Worm (Caenorhabditis elegans) whole organism, young adult: Measurements from ENCODE around the gene dph-7.

Source experiments
- B0019.2 ChIP-seq: fragments of 200-800 bp; sonication (Bioruptor generic); conservative IDR thresholded peaks from 2 replicates; pipeline ENCODE4 v1.3.6; 2022; ENCODE audit warnings: missing genetic modification reagents, missing genetic modification characterization, missing compliant biosample characterization
- B0261.1 ChIP-seq: sonication (generic microtip); optimal IDR thresholded peaks from 2 replicates; lab custom pipeline; 2016; ENCODE audit warnings: mild to moderate bottlenecking, missing genetic modification characterization, moderate library complexity, missing compliant biosample characterization
- D2030.7 ChIP-seq: fragments of 200-800 bp; sonication (Bioruptor generic); IDR thresholded peaks from 2 replicates; pipeline ENCODE4 v1.3.6; 2022; ENCODE audit warnings: missing genetic modification reagents, missing genetic modification characterization, missing compliant biosample characterization
- F37B4.10 ChIP-seq: fragments of 200-800 bp; sonication (Bioruptor generic); IDR thresholded peaks from 2 replicates; pipeline ENCODE4 v1.3.6; 2022; ENCODE audit warnings: missing genetic modification characterization, missing compliant biosample characterization
- K11D2.4 ChIP-seq: fragments of 200-800 bp; sonication (Bioruptor generic); IDR thresholded peaks from 2 replicates; pipeline ENCODE4 v1.3.6; 2022; ENCODE audit warnings: missing genetic modification reagents, missing genetic modification characterization, missing compliant biosample characterization
- T07F8.4 ChIP-seq: sonication (generic microtip); optimal IDR thresholded peaks from 2 replicates; lab custom pipeline; 2016; ENCODE audit warnings: mild to moderate bottlenecking, missing genetic modification characterization, moderate library complexity, missing compliant biosample characterization
- Y53F4B.3 ChIP-seq: fragments of 200-800 bp; sonication (Bioruptor generic); IDR thresholded peaks from 2 replicates; pipeline ENCODE4 v1.3.6; 2022; ENCODE audit warnings: missing genetic modification reagents, missing genetic modification characterization, missing compliant biosample characterization
- Y79H2A.3 ChIP-seq: fragments of 200-800 bp; sonication (Bioruptor generic); conservative IDR thresholded peaks from 2 replicates; pipeline ENCODE4 v1.3.6; 2022; ENCODE audit warnings: missing genetic modification reagents, missing genetic modification characterization, missing compliant biosample characterization
- Y95B8A.8 ChIP-seq: fragments of 200-800 bp; sonication (Bioruptor generic); IDR thresholded peaks from 2 replicates; pipeline ENCODE4 v1.3.6; 2022; ENCODE audit warnings: missing genetic modification reagents, missing genetic modification characterization, missing compliant biosample characterization
- ama-1 ChIP-seq, 3 experiments: fragments of 150-350 bp in 1 of 3; sonication (generic microtip) in 2 of 3; optimal IDR thresholded peaks; 2 replicates each; lab custom pipeline; 2014 to 2018; ENCODE audit warnings: missing biosample characterization in 2 of 3, missing genetic modification characterization in 2 of 3, missing genetic modification reagents in 2 of 3
- aptf-3 ChIP-seq: fragments of 200-800 bp; sonication (Bioruptor generic); IDR thresholded peaks from 2 replicates; pipeline ENCODE4 v1.3.6; 2022; ENCODE audit warnings: missing genetic modification characterization, missing compliant biosample characterization
- ccch-3 ChIP-seq: fragments of 200-800 bp; sonication (Bioruptor generic); optimal IDR thresholded peaks from 2 replicates; lab custom pipeline; 2018; ENCODE audit warnings: mild to moderate bottlenecking, missing genetic modification characterization, missing compliant biosample characterization
- cebp-1 ChIP-seq, 2 experiments: fragments of 200-800 bp in 1 of 2; sonication (Bioruptor generic) in 1 of 2; sonication (generic microtip) in 1 of 2; IDR thresholded peaks in 1 of 2; optimal IDR thresholded peaks in 1 of 2; 2 replicates each; pipeline versions ENCODE4 v1.3.6 to Lab custom; 2017 to 2022; ENCODE audit warnings: missing compliant biosample characterization in 2 of 2, missing genetic modification characterization in 2 of 2, mild to moderate bottlenecking in 1 of 2, missing genetic modification reagents in 1 of 2, moderate library complexity in 1 of 2
- ceh-27 ChIP-seq: fragments of 200-800 bp; sonication (Bioruptor generic); optimal IDR thresholded peaks from 2 replicates; lab custom pipeline; 2018; ENCODE audit warnings: mild to moderate bottlenecking, missing genetic modification characterization, moderate library complexity, missing compliant biosample characterization
- ceh-58 ChIP-seq: fragments of 200-800 bp; sonication (Bioruptor generic); IDR thresholded peaks from 2 replicates; pipeline ENCODE4 v1.3.6; 2022; ENCODE audit warnings: missing genetic modification characterization, missing compliant biosample characterization
- die-1 ChIP-seq: sonication (generic microtip); optimal IDR thresholded peaks from 2 replicates; lab custom pipeline; 2016; ENCODE audit warnings: missing genotype, mild to moderate bottlenecking, missing genetic modification characterization, missing compliant biosample characterization
- dox-1 ChIP-seq: fragments of 200-800 bp; sonication (Bioruptor generic); IDR thresholded peaks from 2 replicates; pipeline ENCODE4 v1.3.6; 2022; ENCODE audit warnings: missing genetic modification reagents, missing genetic modification characterization, missing compliant biosample characterization
- dpff-1 ChIP-seq: sonication (generic microtip); optimal IDR thresholded peaks from 2 replicates; lab custom pipeline; 2017; ENCODE audit warnings: mild to moderate bottlenecking, missing genetic modification characterization, missing compliant biosample characterization
- egl-44 ChIP-seq: fragments of 200-800 bp; sonication (Bioruptor generic); IDR thresholded peaks from 2 replicates; pipeline ENCODE4 v1.3.6; 2022; ENCODE audit warnings: missing genetic modification reagents, missing genetic modification characterization, missing compliant biosample characterization
- hlh-26 ChIP-seq: fragments of 200-800 bp; sonication (Bioruptor generic); conservative IDR thresholded peaks from 2 replicates; pipeline ENCODE4 v1.3.6; 2022; ENCODE audit warnings: missing genetic modification reagents, missing genetic modification characterization, missing compliant biosample characterization
- hmg-1.2 ChIP-seq: fragments of 200-800 bp; sonication (Bioruptor generic); IDR thresholded peaks from 2 replicates; pipeline ENCODE4 v1.3.6; 2022; ENCODE audit warnings: missing genetic modification reagents, missing genetic modification characterization, missing compliant biosample characterization
- hrde-1 ChIP-seq: sonication (generic microtip); optimal IDR thresholded peaks from 2 replicates; lab custom pipeline; 2016; ENCODE audit warnings: missing genetic modification characterization, mild to moderate bottlenecking, missing compliant biosample characterization, moderate library complexity, missing genotype, missing genetic modification reagents, borderline replicate concordance
- lin-26 ChIP-seq: fragments of 200-800 bp; sonication (Bioruptor generic); IDR thresholded peaks from 2 replicates; pipeline ENCODE4 v1.3.6; 2022; ENCODE audit warnings: missing genetic modification reagents, missing genetic modification characterization, missing compliant biosample characterization
- lin-40 ChIP-seq: sonication (generic microtip); optimal IDR thresholded peaks from 2 replicates; lab custom pipeline; 2016; ENCODE audit warnings: missing genetic modification characterization, mild to moderate bottlenecking, missing compliant biosample characterization, missing genotype, missing genetic modification reagents
- lin-54 ChIP-seq: fragments of 200-800 bp; sonication (Bioruptor generic); optimal IDR thresholded peaks from 2 replicates; lab custom pipeline; 2018; ENCODE audit warnings: mild to moderate bottlenecking, missing genetic modification characterization, missing compliant biosample characterization
- lir-1 ChIP-seq: fragments of 200-800 bp; sonication (Bioruptor generic); conservative IDR thresholded peaks from 2 replicates; pipeline ENCODE4 v1.3.6; 2022; ENCODE audit warnings: missing genetic modification reagents, missing genetic modification characterization, missing compliant biosample characterization
- lsl-1 ChIP-seq: fragments of 200-800 bp; sonication (Bioruptor generic); optimal IDR thresholded peaks from 2 replicates; lab custom pipeline; 2018; ENCODE audit warnings: mild to moderate bottlenecking, missing genetic modification characterization, moderate library complexity, missing compliant biosample characterization
- madf-8 ChIP-seq: fragments of 200-800 bp; sonication (Bioruptor generic); conservative IDR thresholded peaks from 2 replicates; pipeline ENCODE4 v1.3.6; 2022; ENCODE audit warnings: missing genetic modification reagents, missing genetic modification characterization, missing compliant biosample characterization
- nfya-1 ChIP-seq: sonication (generic microtip); optimal IDR thresholded peaks from 2 replicates; lab custom pipeline; 2017; ENCODE audit warnings: antibody characterized with exemption, missing compliant biosample characterization, missing genetic modification characterization, borderline replicate concordance; ENCODE audit not compliant: insufficient read depth
- nfya-2 ChIP-seq: fragments of 200-800 bp; sonication (Bioruptor generic); IDR thresholded peaks from 2 replicates; pipeline ENCODE4 v1.3.6; 2022; ENCODE audit warnings: missing genetic modification reagents, missing genetic modification characterization, missing compliant biosample characterization
- nfyb-1 ChIP-seq: fragments of 200-800 bp; sonication (Bioruptor generic); IDR thresholded peaks from 2 replicates; pipeline ENCODE4 v1.3.6; 2022; ENCODE audit warnings: missing genetic modification reagents, missing genetic modification characterization, missing compliant biosample characterization
- nhr-80 ChIP-seq: sonication (generic microtip); optimal IDR thresholded peaks from 2 replicates; lab custom pipeline; 2016; ENCODE audit warnings: missing genetic modification characterization, missing compliant biosample characterization
- repo-1 ChIP-seq: sonication (generic microtip); optimal IDR thresholded peaks from 2 replicates; lab custom pipeline; 2017; ENCODE audit warnings: mild to moderate bottlenecking, missing genetic modification characterization, missing compliant biosample characterization
- snpc-1.3 ChIP-seq: sonication (generic microtip); optimal IDR thresholded peaks from 2 replicates; lab custom pipeline; 2017; ENCODE audit warnings: missing genetic modification characterization, mild to moderate bottlenecking, missing compliant biosample characterization, antibody characterized with exemption, moderate library complexity, missing genotype, missing genetic modification reagents; ENCODE audit not compliant: insufficient read depth
- tlf-1 ChIP-seq: fragments of 200-800 bp; sonication (Bioruptor generic); optimal IDR thresholded peaks from 2 replicates; lab custom pipeline; 2018; ENCODE audit warnings: mild to moderate bottlenecking, missing genetic modification characterization, missing compliant biosample characterization
- zfh-2 ChIP-seq: fragments of 200-800 bp; sonication (Bioruptor generic); conservative IDR thresholded peaks from 2 replicates; pipeline ENCODE4 v1.3.6; 2022; ENCODE audit warnings: missing genetic modification reagents, missing genetic modification characterization, missing compliant biosample characterization
- ztf-22 ChIP-seq: fragments of 200-800 bp; sonication (Bioruptor generic); optimal IDR thresholded peaks from 2 replicates; lab custom pipeline; 2018; ENCODE audit warnings: mild to moderate bottlenecking, missing genetic modification characterization, moderate library complexity, missing compliant biosample characterization
- ztf-25 ChIP-seq: fragments of 200-800 bp; sonication (Bioruptor generic); IDR thresholded peaks from 2 replicates; pipeline ENCODE4 v1.3.6; 2022; ENCODE audit warnings: missing genetic modification reagents, missing genetic modification characterization, missing compliant biosample characterization
- ztf-28 ChIP-seq: fragments of 200-800 bp; sonication (Bioruptor generic); IDR thresholded peaks from 2 replicates; pipeline ENCODE4 v1.3.6; 2022; ENCODE audit warnings: missing genetic modification reagents, missing genetic modification characterization, missing compliant biosample characterization
- ztf-3 ChIP-seq: fragments of 200-800 bp; sonication (Bioruptor generic); optimal IDR thresholded peaks from 2 replicates; lab custom pipeline; 2018; ENCODE audit warnings: mild to moderate bottlenecking, missing genetic modification characterization, missing compliant biosample characterization

dph-7 gene

ce11 chrIII:13296289-13296874 lies 18.5 kb upstream of the dph-7 start, which contains the start of gene npp-18 (continued):
- peak; percentile 49 for TF ChIP-seq lin-40 (tag; lab: Kevin White, UChicago)
- TF ChIP-seq dox-1 (GFP tag; lab: Robert Waterston, UW), result peak; percentile 93
- peak; percentile 82 for TF ChIP-seq Y95B8A.8 (GFP tag; lab: Robert Waterston, UW)
- TF ChIP-seq lin-54 (GFP tag; lab: Kevin White, UChicago), result peak; percentile 59
- TF ChIP-seq K11D2.4 (GFP tag; lab: Robert Waterston, UW), result peak; percentile 83
- 0 out of 2 replicates have a peak, but pooled peaks have one; percentile 35 for TF ChIP-seq B0019.2 (GFP tag; lab: Robert Waterston, UW)
- TF ChIP-seq, all 124 proteins: peak for 40; not testable (repeated sequence) for 84

DNA sequence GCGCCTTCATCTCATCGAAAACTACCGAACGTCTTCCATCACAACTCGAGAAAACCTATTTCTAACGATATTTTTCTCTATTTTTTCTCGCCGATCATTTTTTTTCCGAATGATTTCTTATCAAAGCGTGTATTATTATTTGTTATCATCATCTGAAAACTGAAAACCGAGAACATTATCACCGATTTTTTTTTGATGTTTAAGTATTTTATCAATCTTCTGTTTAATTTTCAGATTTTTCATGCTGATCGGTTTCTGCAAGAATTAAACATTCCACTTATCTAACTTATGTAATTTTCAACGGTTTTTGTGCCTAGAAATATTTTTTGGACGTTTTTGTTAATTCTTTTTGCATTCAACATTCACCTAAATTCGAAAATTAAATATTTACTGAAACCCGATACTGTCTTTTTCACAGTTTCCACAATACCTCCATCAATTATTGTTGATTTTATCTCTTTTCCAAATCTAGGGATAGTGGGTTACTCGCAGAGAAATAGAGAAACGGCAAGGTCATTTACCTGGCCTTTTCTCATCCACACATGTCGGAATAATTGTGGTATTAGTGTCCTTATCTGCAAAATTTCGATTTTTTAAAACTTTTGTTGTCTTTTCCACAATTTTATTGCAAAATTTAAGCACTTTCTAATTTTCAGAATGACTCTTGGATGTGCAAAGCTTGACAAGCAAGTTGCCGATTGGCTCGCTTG lies 16.0 kb upstream of the dph-7 start, which contains the start of gene pgm-2:
pgm-2 (plus strand) TSS at position 657 of the 710 bp plus-strand sequence.
- TF ChIP-seq madf-8 (no peak), nfya-2 (GFP tag; lab: Robert Waterston, UW) (0 out of 2 replicates have a peak, but pooled peaks have one; percentile 15), B0261.1 (no peak), cebp-1 (GFP tag; IDR thresholded peaks at IDR 0.05; lab: Robert Waterston, UW) (no peak), cebp-1 (tag; optimal IDR thresholded peaks at IDR 0.05; lab: Kevin White, UChicago) (peak; percentile 5), lir-1 (GFP tag; lab: Robert Waterston, UW) (no peak), repo-1 (tag; lab: Kevin White, UChicago) (peak; percentile 58), lin-26 (GFP tag; lab: Robert Waterston, UW) (no peak), die-1 (tag; lab: Kevin White, UChicago) (no peak), nfyb-1 (0 out of 2 replicates have a peak, but pooled peaks have one; percentile 6), ztf-28 (GFP tag; lab: Robert Waterston, UW) (no peak), snpc-1.3 (tag; lab: Kevin White, UChicago) (peak; percentile 7), ccch-3 (no peak), ceh-58 (no peak), T07F8.4 (tag; lab: Kevin White, UChicago) (no peak), dpff-1 (tag; lab: Kevin White, UChicago) (peak; percentile 39), ztf-25 (GFP tag; lab: Robert Waterston, UW) (no peak), nhr-80 (tag; lab: Kevin White, UChicago) (peak; percentile 45), ztf-22 (no peak), tlf-1 (GFP tag; lab: Kevin White, UChicago) (peak; percentile 37)

DNA sequence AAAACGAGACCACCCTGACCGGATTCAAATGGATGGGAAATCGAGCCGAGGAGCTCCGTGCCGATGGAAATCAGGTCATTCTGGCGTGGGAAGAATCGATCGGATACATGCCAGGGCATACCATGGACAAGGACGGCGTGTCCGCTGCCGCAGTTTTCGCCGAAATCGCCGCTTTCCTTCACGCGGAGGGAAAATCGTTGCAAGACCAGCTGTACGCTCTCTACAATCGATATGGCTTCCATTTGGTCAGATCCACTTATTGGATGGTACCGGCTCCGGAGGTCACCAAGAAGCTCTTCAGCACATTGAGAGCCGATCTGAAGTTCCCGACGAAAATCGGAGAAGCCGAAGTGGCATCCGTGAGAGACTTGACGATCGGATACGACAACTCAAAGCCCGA lies 12.9 kb upstream of the dph-7 start:
- TF ChIP-seq zfh-2 (GFP tag; lab: Robert Waterston, UW) (peak; percentile 69), nfya-1 (no peak), Y53F4B.3 (GFP tag; lab: Robert Waterston, UW) (no peak), cebp-1 (GFP tag; IDR thresholded peaks at IDR 0.05; lab: Robert Waterston, UW) (no peak), cebp-1 (tag; optimal IDR thresholded peaks at IDR 0.05; lab: Kevin White, UChicago) (no peak), F37B4.10 (no peak), lir-1 (GFP tag; lab: Robert Waterston, UW) (no peak), egl-44 (GFP tag; lab: Robert Waterston, UW) (no peak)

DNA sequence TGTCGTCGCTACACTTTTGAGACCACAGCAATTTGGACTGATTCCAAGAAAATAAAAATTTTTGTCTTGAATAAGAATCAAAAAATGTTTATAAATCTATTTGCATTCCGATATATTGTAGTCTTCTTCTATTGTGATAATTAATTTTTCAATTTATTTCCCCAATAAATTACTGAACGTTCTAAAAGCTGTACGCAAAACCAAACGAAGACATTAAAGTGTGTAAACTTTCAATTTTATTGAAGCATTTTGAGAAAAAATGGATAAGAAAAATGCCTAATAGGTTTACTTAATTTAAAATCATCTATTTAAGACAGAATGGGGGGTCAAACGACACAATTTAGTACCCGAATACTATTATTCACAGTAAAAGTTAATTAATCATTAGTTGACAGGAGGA lies 12.3 kb upstream of the dph-7 start:
- peak; percentile 2 for TF ChIP-seq lsl-1
- TF ChIP-seq hmg-1.2 (GFP tag; lab: Robert Waterston, UW), result 0 out of 2 replicates have a peak, but pooled peaks have one; percentile 4
- 0 out of 2 replicates have a peak, but pooled peaks have one; percentile 43 for TF ChIP-seq D2030.7 (GFP tag; lab: Robert Waterston, UW)
- no peak for TF ChIP-seq aptf-3 (GFP tag; lab: Robert Waterston, UW)
- TF ChIP-seq dox-1 (GFP tag; lab: Robert Waterston, UW), result peak; percentile 9; the same call in 1 of the 2 replicates
- no peak for TF ChIP-seq ceh-27 (GFP tag; lab: Kevin White, UChicago)
- TF ChIP-seq Y79H2A.3 (GFP tag; lab: Robert Waterston, UW), result peak; percentile 75; the same call in 1 of the 2 replicates
- TF ChIP-seq hrde-1 (tag; lab: Kevin White, UChicago), result peak; percentile 81
- 0 out of 2 replicates have a peak, but pooled peaks have one; percentile 59 for TF ChIP-seq Y95B8A.8 (GFP tag; lab: Robert Waterston, UW)
- no peak for TF ChIP-seq hlh-26 (GFP tag; lab: Robert Waterston, UW)
- no peak for TF ChIP-seq ama-1 (optimal IDR thresholded peaks at IDR 0.05; lab: Kevin White, UChicago)
- TF ChIP-seq ama-1 (GFP tag; optimal IDR thresholded peaks at IDR 0.05; lab: Kevin White, UChicago), result peak in 1 of 2 experiments; percentile 51
- no peak for TF ChIP-seq ztf-3 (GFP tag; lab: Kevin White, UChicago)
